Fruit fly (Drosophila melanogaster) whole organism, pupa: Measurements from ENCODE around the gene mnb.

ENCODE experiments used
- CG10348 ChIP-seq: fragments of 200-800 bp; sonication (Bioruptor generic); IDR thresholded peaks from 2 replicates; pipeline ENCODE4 v1.3.6; 2022; ENCODE audit warnings: missing biosample characterization, missing genetic modification characterization
- CG12605 ChIP-seq: fragments of 200-800 bp; sonication (Bioruptor generic); IDR thresholded peaks from 2 replicates; pipeline ENCODE4 v1.3.6; 2022; ENCODE audit warnings: missing biosample characterization, missing genetic modification characterization
- CG13204 ChIP-seq: fragments of 200-800 bp; sonication (Bioruptor generic); optimal IDR thresholded peaks from 2 replicates; lab custom pipeline; 2018; ENCODE audit warnings: missing biosample characterization, mild to moderate bottlenecking, missing genetic modification characterization, moderate library complexity
- CG14655 ChIP-seq: fragments of 200-800 bp; sonication (Bioruptor generic); optimal IDR thresholded peaks from 3 replicates; lab custom pipeline; 2017; ENCODE audit warnings: mild to moderate bottlenecking, missing biosample characterization, missing genetic modification reagents, missing genetic modification characterization
- CG15710 ChIP-seq: fragments of 200-800 bp; sonication (Bioruptor generic); optimal IDR thresholded peaks from 2 replicates; lab custom pipeline; 2018; ENCODE audit warnings: missing biosample characterization, mild to moderate bottlenecking, missing genetic modification characterization, moderate library complexity
- CG17806 ChIP-seq: fragments of 200-800 bp; sonication (Bioruptor generic); optimal IDR thresholded peaks from 2 replicates; lab custom pipeline; 2018; ENCODE audit warnings: missing biosample characterization, mild to moderate bottlenecking, missing genetic modification characterization, moderate library complexity
- CG32121 ChIP-seq: fragments of 200-800 bp; sonication (Bioruptor generic); IDR thresholded peaks from 2 replicates; pipeline ENCODE4 v1.3.6; 2022; ENCODE audit warnings: missing biosample characterization, missing genetic modification characterization
- CG34367 ChIP-seq: fragments of 200-800 bp; sonication (Bioruptor generic); optimal IDR thresholded peaks from 2 replicates; lab custom pipeline; 2018; ENCODE audit warnings: missing biosample characterization, mild to moderate bottlenecking, missing genetic modification characterization
- CG4496 ChIP-seq: fragments of 200-800 bp; sonication (Bioruptor generic); IDR thresholded peaks from 3 replicates; pipeline ENCODE4 v1.3.6; 2022; ENCODE audit warnings: missing biosample characterization, missing genetic modification characterization
- CG8159 ChIP-seq: fragments of 200-800 bp; sonication (Bioruptor generic); optimal IDR thresholded peaks from 3 replicates; lab custom pipeline; 2018; ENCODE audit warnings: missing biosample characterization, mild to moderate bottlenecking, missing genetic modification characterization, moderate library complexity
- CG8301 ChIP-seq: fragments of 200-800 bp; sonication (Bioruptor generic); optimal IDR thresholded peaks from 2 replicates; lab custom pipeline; 2018; ENCODE audit warnings: missing biosample characterization, mild to moderate bottlenecking, missing genetic modification characterization
- CG9948 ChIP-seq: fragments of 200-800 bp; sonication (Bioruptor generic); optimal IDR thresholded peaks from 2 replicates; lab custom pipeline; 2018; ENCODE audit warnings: missing biosample characterization, mild to moderate bottlenecking, missing genetic modification characterization, moderate library complexity
- D1 ChIP-seq: fragments of 200-800 bp; sonication (Bioruptor generic); optimal IDR thresholded peaks from 2 replicates; lab custom pipeline; 2018; ENCODE audit warnings: missing biosample characterization, mild to moderate bottlenecking, missing genetic modification characterization, moderate library complexity
- EcR ChIP-seq: fragments of 200-800 bp; sonication (Bioruptor generic); optimal IDR thresholded peaks from 3 replicates; lab custom pipeline; 2019; ENCODE audit warnings: missing biosample characterization, missing genetic modification characterization, mild to moderate bottlenecking, moderate library complexity, missing genetic modification reagents
- Ets98B ChIP-seq: fragments of 200-800 bp; sonication (Bioruptor generic); IDR thresholded peaks from 2 replicates; pipeline ENCODE4 v1.3.6; 2022; ENCODE audit warnings: missing biosample characterization, missing genetic modification characterization
- Pif1A ChIP-seq: fragments of 200-800 bp; sonication (Bioruptor generic); optimal IDR thresholded peaks from 3 replicates; lab custom pipeline; 2016; ENCODE audit warnings: missing biosample characterization, missing genetic modification characterization
- Pif1B ChIP-seq: fragments of 200-800 bp; sonication (Bioruptor generic); optimal IDR thresholded peaks from 3 replicates; lab custom pipeline; 2016; ENCODE audit warnings: missing biosample characterization, missing genetic modification characterization
- Snoo ChIP-seq: fragments of 200-800 bp; sonication (Bioruptor generic); optimal IDR thresholded peaks from 3 replicates; lab custom pipeline; 2017; ENCODE audit warnings: missing biosample characterization, mild to moderate bottlenecking, missing genetic modification characterization, inconsistent platforms
- fd96Ca ChIP-seq: fragments of 200-800 bp; sonication (Bioruptor generic); IDR thresholded peaks from 3 replicates; pipeline ENCODE4 v1.3.6; 2022; ENCODE audit warnings: missing biosample characterization, missing genetic modification characterization
- gl ChIP-seq: fragments of 200-800 bp; sonication (Bioruptor generic); optimal IDR thresholded peaks from 2 replicates; lab custom pipeline; 2018; ENCODE audit warnings: missing biosample characterization, mild to moderate bottlenecking, missing genetic modification characterization
- rn ChIP-seq: fragments of 200-800 bp; sonication (Bioruptor generic); IDR thresholded peaks from 2 replicates; pipeline ENCODE4 v1.3.6; 2022; ENCODE audit warnings: missing biosample characterization, missing genetic modification characterization

Gene mnb

DNA sequence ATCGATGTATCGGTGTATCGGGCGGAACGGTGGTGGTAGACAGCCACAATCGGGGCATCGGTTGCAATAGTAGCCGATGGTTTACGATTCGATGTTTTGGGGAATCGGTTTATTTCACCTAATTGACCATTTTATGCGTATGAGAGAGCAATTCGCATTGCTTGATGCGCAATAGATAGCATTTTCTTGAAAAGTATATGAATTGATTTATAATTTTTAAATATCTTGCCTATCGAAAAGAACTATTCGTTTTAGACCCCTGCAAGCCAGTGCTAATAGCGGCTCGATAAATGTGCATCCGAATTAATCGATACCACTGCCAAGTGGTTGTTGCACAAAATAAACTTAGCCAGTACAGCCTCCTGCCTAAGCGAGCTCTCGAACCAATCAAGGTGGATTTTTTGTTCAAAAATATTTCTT, at the start of gene mnb:
Gene mnb (minus strand): TSS at position 15 of the 420 bp plus-strand sequence.
- no peak for TF ChIP-seq CG13204 (GFP tag; lab: Kevin White, UChicago)
- no peak for TF ChIP-seq CG8159 (tag; lab: Kevin White, UChicago)
- no peak for TF ChIP-seq gl (tag; lab: Kevin White, UChicago)
- TF ChIP-seq CG8301 (tag; lab: Kevin White, UChicago), result no peak

DNA sequence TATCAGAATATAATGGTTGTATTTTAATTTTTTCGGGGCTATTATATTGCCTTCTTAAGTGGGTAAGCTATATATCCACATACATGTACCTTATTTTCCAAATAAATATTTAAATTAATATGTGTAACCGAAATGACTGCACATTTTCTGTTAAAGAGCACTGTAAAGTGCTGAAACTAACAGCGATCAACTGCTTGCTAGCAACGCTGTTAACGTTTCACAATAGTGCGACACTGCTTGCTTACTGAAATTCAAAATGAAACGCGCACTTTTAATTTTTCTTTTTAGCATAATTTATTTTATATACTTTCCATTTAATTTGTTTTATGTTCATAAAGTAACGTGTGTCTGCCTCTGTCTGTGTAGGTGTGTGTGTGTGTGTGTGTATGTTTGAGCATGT, 37.0 kb upstream of the mnb start:
- no peak for TF ChIP-seq gl (tag; lab: Kevin White, UChicago)
- TF ChIP-seq Snoo (tag; lab: Kevin White, UChicago), result no peak

DNA sequence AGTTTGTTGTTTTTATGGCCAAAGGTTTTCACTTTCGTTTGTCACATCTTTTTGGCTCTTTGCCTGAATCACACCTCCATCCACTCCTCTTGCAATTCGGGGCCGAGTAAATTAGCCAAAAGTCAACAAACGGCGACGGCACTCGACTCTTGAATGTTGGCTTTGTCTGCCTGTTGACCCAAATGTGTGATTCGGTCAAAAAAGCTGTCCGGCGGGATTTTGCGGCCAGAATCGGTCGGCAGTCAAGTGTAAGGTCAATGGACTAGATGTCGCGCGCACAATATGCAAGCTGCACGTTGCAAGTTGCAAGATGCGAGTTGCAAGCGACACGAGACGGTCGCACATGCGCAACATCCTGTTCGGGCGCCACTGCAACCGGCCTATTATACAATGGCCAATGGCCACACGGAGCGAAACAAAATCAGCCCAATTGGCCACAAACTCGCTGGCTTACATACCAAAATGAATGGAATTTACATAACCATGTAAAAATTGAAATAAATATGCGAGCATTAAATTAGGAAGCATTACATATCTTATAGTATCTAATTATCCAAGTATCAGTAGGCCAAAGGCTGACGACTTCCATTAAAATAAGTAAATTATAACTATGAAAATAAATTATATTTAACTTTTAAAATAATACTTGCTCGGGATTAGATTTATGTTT, 30.7 kb upstream of the mnb start:
- TF ChIP-seq CG13204 (GFP tag; lab: Kevin White, UChicago), result no peak
- TF ChIP-seq EcR (GFP tag; lab: Kevin White, UChicago), result peak; percentile 68
- TF ChIP-seq Pif1B (GFP tag; lab: Kevin White, UChicago), result no peak
- no peak for TF ChIP-seq fd96Ca (GFP tag; lab: Robert Waterston, UW)
- no peak for TF ChIP-seq CG34367
- TF ChIP-seq Snoo (tag; lab: Kevin White, UChicago), result no peak
- no peak for TF ChIP-seq CG15710 (tag; lab: Kevin White, UChicago)
- TF ChIP-seq Pif1A (GFP tag; lab: Kevin White, UChicago), result no peak
- peak; percentile 2 for TF ChIP-seq CG17806 (tag; lab: Kevin White, UChicago)
- no peak for TF ChIP-seq CG32121 (GFP tag; lab: Robert Waterston, UW)
- peak; percentile 64 for TF ChIP-seq CG14655 (GFP tag; lab: Kevin White, UChicago)
- peak; percentile 39 for TF ChIP-seq CG8301 (tag; lab: Kevin White, UChicago)
- TF ChIP-seq CG4496 (GFP tag; lab: Robert Waterston, UW), result 0 out of 3 replicates have a peak, but pooled peaks have one; percentile 15
- peak; percentile 18 for TF ChIP-seq CG8159 (tag; lab: Kevin White, UChicago)
- no peak for TF ChIP-seq D1 (tag; lab: Kevin White, UChicago)
- no peak for TF ChIP-seq Ets98B (GFP tag; lab: Robert Waterston, UW)
- no peak for TF ChIP-seq CG9948 (tag; lab: Kevin White, UChicago)
- no peak for TF ChIP-seq rn
- no peak for TF ChIP-seq gl (tag; lab: Kevin White, UChicago)
- no peak for TF ChIP-seq CG10348 (GFP tag; lab: Robert Waterston, UW)
- TF ChIP-seq CG12605 (GFP tag; lab: Robert Waterston, UW), result no peak
- TF ChIP-seq, all 21 proteins: peak for 6

DNA sequence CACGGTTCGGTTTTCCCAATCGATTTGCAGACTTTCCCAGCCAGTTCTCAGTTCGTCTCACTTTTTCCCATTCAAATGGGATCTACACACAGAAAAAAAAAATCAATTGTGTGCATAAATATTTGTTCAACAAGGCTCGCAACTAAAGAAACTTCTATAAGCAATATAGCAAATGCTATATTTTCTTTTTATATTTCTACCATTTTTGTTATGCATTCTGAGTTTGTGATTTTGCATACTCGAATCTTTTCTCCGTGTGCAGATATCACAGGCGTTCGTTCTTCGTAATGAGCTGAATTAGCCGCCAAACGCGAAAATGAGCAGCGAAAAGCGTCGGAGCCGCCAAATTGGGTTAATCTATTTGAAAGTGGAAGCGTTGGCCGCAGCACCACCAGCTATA, 28.9 kb upstream of the mnb start:
- no peak for TF ChIP-seq Snoo (tag; lab: Kevin White, UChicago)
- no peak for TF ChIP-seq gl (tag; lab: Kevin White, UChicago)
- TF ChIP-seq CG32121 (GFP tag; lab: Robert Waterston, UW), result no peak; the same call in 1 of the 2 replicates
- no peak for TF ChIP-seq CG12605 (GFP tag; lab: Robert Waterston, UW)
- peak; percentile 32 for TF ChIP-seq CG14655 (GFP tag; lab: Kevin White, UChicago)
- TF ChIP-seq CG17806 (tag; lab: Kevin White, UChicago), result no peak
- no peak for TF ChIP-seq CG13204 (GFP tag; lab: Kevin White, UChicago)
- TF ChIP-seq D1 (tag; lab: Kevin White, UChicago), result no peak
- no peak for TF ChIP-seq CG34367
- no peak for TF ChIP-seq CG8159 (tag; lab: Kevin White, UChicago)
- no peak for TF ChIP-seq EcR (GFP tag; lab: Kevin White, UChicago)
- TF ChIP-seq fd96Ca (GFP tag; lab: Robert Waterston, UW), result peak; percentile 44; the same call in 1 of the 3 replicates
- TF ChIP-seq Pif1B (GFP tag; lab: Kevin White, UChicago), result no peak
- TF ChIP-seq CG10348 (GFP tag; lab: Robert Waterston, UW), result no peak
- peak; percentile 56; the same call in 1 of the 2 replicates for TF ChIP-seq Ets98B (GFP tag; lab: Robert Waterston, UW)
- TF ChIP-seq Pif1A (GFP tag; lab: Kevin White, UChicago), result no peak
- TF ChIP-seq CG9948 (tag; lab: Kevin White, UChicago), result no peak
- no peak for TF ChIP-seq CG15710 (tag; lab: Kevin White, UChicago)
- TF ChIP-seq CG8301 (tag; lab: Kevin White, UChicago), result peak; percentile 21
- TF ChIP-seq CG4496 (GFP tag; lab: Robert Waterston, UW), result peak; percentile 58; the same call in 2 of the 3 replicates
- no peak for TF ChIP-seq rn

DNA sequence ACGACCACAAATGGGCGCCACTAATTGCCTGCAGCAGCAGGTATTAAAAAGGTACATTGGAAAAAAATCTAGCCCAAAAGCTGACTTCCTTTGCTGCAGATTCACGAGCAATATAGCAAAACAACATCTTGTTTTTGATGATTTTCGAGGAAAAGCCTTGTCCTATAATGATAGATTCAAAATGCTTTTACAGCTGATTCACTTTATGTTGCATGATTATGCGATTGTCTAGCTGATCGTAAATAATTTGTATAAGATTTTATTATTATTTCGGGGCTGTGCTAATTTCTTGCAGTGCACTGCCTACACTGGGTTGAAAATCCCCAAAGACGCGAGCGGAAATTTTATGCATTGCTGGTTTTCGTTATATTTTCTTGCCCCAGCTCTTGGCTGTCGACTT, 27.5 kb upstream of the mnb start:
- TF ChIP-seq CG32121 (GFP tag; lab: Robert Waterston, UW) (peak; percentile 46; the same call in 1 of the 2 replicates), rn (0 out of 2 replicates have a peak, but pooled peaks have one; percentile 15), Ets98B (GFP tag; lab: Robert Waterston, UW) (0 out of 2 replicates have a peak, but pooled peaks have one; percentile 11), EcR (GFP tag; lab: Kevin White, UChicago) (no peak), CG14655 (GFP tag; lab: Kevin White, UChicago) (peak; percentile 71), CG10348 (GFP tag; lab: Robert Waterston, UW) (peak; percentile 46; the same call in 1 of the 2 replicates), CG9948 (tag; lab: Kevin White, UChicago) (peak; percentile 20), CG8301 (tag; lab: Kevin White, UChicago) (peak; percentile 55), CG12605 (GFP tag; lab: Robert Waterston, UW) (no peak), fd96Ca (GFP tag; lab: Robert Waterston, UW) (peak; percentile 57; the same call in 1 of the 3 replicates), CG34367 (no peak), CG15710 (tag; lab: Kevin White, UChicago) (no peak), CG4496 (GFP tag; lab: Robert Waterston, UW) (peak; percentile 52; the same call in 1 of the 3 replicates), CG13204 (GFP tag; lab: Kevin White, UChicago) (no peak), D1 (tag; lab: Kevin White, UChicago) (no peak), gl (tag; lab: Kevin White, UChicago) (no peak), CG17806 (tag; lab: Kevin White, UChicago) (no peak), CG8159 (tag; lab: Kevin White, UChicago) (no peak), Pif1B (GFP tag; lab: Kevin White, UChicago) (peak; percentile 17), Pif1A (GFP tag; lab: Kevin White, UChicago) (peak; percentile 24), Snoo (tag; lab: Kevin White, UChicago) (no peak)
